Fruit fly (Drosophila melanogaster) whole organism, embryonic: ENCODE results near the gene grim.

Experiments used
- Awh ChIP-seq: fragments of 200-800 bp; sonication (Bioruptor generic); IDR thresholded peaks from 2 replicates; pipeline ENCODE4, ENCODE4 v1.3.6; 2022; ENCODE audit warnings: missing biosample characterization, missing genetic modification characterization
- BEAF-32 ChIP-seq: fragments of 200-800 bp; sonication (Bioruptor generic); optimal IDR thresholded peaks from 3 replicates; lab custom pipeline; 2017; ENCODE audit warnings: missing biosample characterization, missing genetic modification characterization, mild to moderate bottlenecking, moderate library complexity, missing genetic modification reagents
- CG10209 ChIP-seq: fragments of 200-800 bp; sonication (Bioruptor generic); optimal IDR thresholded peaks from 3 replicates; lab custom pipeline; 2017; ENCODE audit warnings: missing biosample characterization, mild to moderate bottlenecking, missing genetic modification characterization, missing genetic modification reagents
- CG10654 ChIP-seq: fragments of 200-800 bp; sonication (Bioruptor generic); optimal IDR thresholded peaks from 2 replicates; lab custom pipeline; 2016; ENCODE audit warnings: missing biosample characterization, missing genetic modification characterization
- CG12071 ChIP-seq: fragments of 200-800 bp; sonication (Bioruptor generic); optimal IDR thresholded peaks from 3 replicates; lab custom pipeline; 2018; ENCODE audit warnings: missing biosample characterization, mild to moderate bottlenecking, missing genetic modification characterization
- CG17385 ChIP-seq: fragments of 200-800 bp; sonication (Bioruptor generic); optimal IDR thresholded peaks from 3 replicates; lab custom pipeline; 2018; ENCODE audit warnings: missing biosample characterization, mild to moderate bottlenecking, missing genetic modification characterization
- CG1792 ChIP-seq: fragments of 200-800 bp; sonication (Bioruptor generic); optimal IDR thresholded peaks from 2 replicates; lab custom pipeline; 2016; ENCODE audit warnings: missing biosample characterization, missing genetic modification characterization
- CG18011 ChIP-seq: fragments of 200-800 bp; sonication (Bioruptor generic); optimal IDR thresholded peaks from 2 replicates; lab custom pipeline; 2017; ENCODE audit warnings: missing biosample characterization, missing genetic modification characterization, mild to moderate bottlenecking, moderate library complexity, missing genotype
- CG18599 ChIP-seq: fragments of 200-800 bp; sonication (Bioruptor generic); optimal IDR thresholded peaks from 3 replicates; lab custom pipeline; 2017; ENCODE audit warnings: missing biosample characterization, missing genetic modification characterization, mild to moderate bottlenecking, moderate library complexity, missing genetic modification reagents
- CG2199 ChIP-seq: fragments of 200-800 bp; sonication (Bioruptor generic); IDR thresholded peaks from 3 replicates; pipeline ENCODE4 v1.3.6; 2022; ENCODE audit warnings: missing biosample characterization, missing genetic modification characterization
- CG31441 ChIP-seq: fragments of 200-800 bp; sonication (Bioruptor generic); IDR thresholded peaks from 2 replicates; pipeline ENCODE4 v1.3.6; 2022; ENCODE audit warnings: missing biosample characterization, missing genetic modification characterization
- CG6813 ChIP-seq: fragments of 200-800 bp; sonication (Bioruptor generic); optimal IDR thresholded peaks from 2 replicates; lab custom pipeline; 2017; ENCODE audit warnings: missing biosample characterization, missing genetic modification characterization, mild to moderate bottlenecking, moderate library complexity, missing genetic modification reagents
- CG7745 ChIP-seq: fragments of 200-800 bp; sonication (Bioruptor generic); optimal IDR thresholded peaks from 2 replicates; lab custom pipeline; 2018; ENCODE audit warnings: missing biosample characterization, mild to moderate bottlenecking, missing genetic modification characterization, moderate library complexity
- CG7839 ChIP-seq: fragments of 200-800 bp; sonication (Bioruptor generic); optimal IDR thresholded peaks from 3 replicates; lab custom pipeline; 2018; ENCODE audit warnings: missing biosample characterization, mild to moderate bottlenecking, missing genetic modification characterization, moderate library complexity
- CG9437 ChIP-seq: fragments of 200-800 bp; sonication (Bioruptor generic); optimal IDR thresholded peaks from 2 replicates; lab custom pipeline; 2018; ENCODE audit warnings: missing biosample characterization, mild to moderate bottlenecking, missing genetic modification characterization
- D ChIP-seq, 2 experiments: fragments of 200-800 bp in 1 of 2; fragments of >200 bp in 1 of 2; sonication (Bioruptor generic) in 1 of 2; optimal IDR thresholded peaks; 2 replicates in 1 of 2; 3 replicates in 1 of 2; lab custom pipeline; 2017; ENCODE audit warnings: mild to moderate bottlenecking in 1 of 2, missing biosample characterization in 1 of 2, missing genetic modification characterization in 1 of 2, missing genetic modification reagents in 1 of 2
- D19A ChIP-seq: fragments of 200-800 bp; optimal IDR thresholded peaks from 3 replicates; lab custom pipeline; 2019; ENCODE audit warnings: missing biosample characterization, mild to moderate bottlenecking, missing genetic modification characterization, moderate library complexity
- Deaf1 ChIP-seq: fragments of 200-800 bp; optimal IDR thresholded peaks from 3 replicates; lab custom pipeline; 2019; ENCODE audit warnings: missing biosample characterization, mild to moderate bottlenecking, missing genetic modification characterization, moderate library complexity
- Ets65A ChIP-seq: fragments of 200-800 bp; sonication (Bioruptor generic); peaks from one replicate; lab custom pipeline; 2016; ENCODE audit warnings: missing biosample characterization, missing genetic modification characterization
- Jarid2 ChIP-seq: fragments of 200-800 bp; sonication (Bioruptor generic); optimal IDR thresholded peaks from 3 replicates; lab custom pipeline; 2017; ENCODE audit warnings: mild to moderate bottlenecking, missing biosample characterization, missing genetic modification reagents, missing genetic modification characterization
- Kr ChIP-seq: fragments of 200-800 bp; sonication (Bioruptor generic); optimal IDR thresholded peaks from 2 replicates; lab custom pipeline; 2017; ENCODE audit warnings: missing biosample characterization, mild to moderate bottlenecking, missing genetic modification characterization
- Med ChIP-seq: fragments of 200-800 bp; sonication (Bioruptor generic); peaks from one replicate; lab custom pipeline; 2016; ENCODE audit warnings: missing biosample characterization, missing genetic modification characterization, mild to moderate bottlenecking, inconsistent platforms, moderate library complexity
- NC2α ChIP-seq: fragments of 200-800 bp; sonication (Bioruptor generic); optimal IDR thresholded peaks from 2 replicates; lab custom pipeline; 2016; ENCODE audit warnings: missing biosample characterization, missing genetic modification characterization
- Nf-YB ChIP-seq: fragments of 200-800 bp; sonication (Bioruptor generic); optimal IDR thresholded peaks from 3 replicates; lab custom pipeline; 2019; ENCODE audit warnings: missing biosample characterization, mild to moderate bottlenecking, missing genetic modification characterization, moderate library complexity
- Nf-YC ChIP-seq: fragments of 200-800 bp; optimal IDR thresholded peaks from 3 replicates; lab custom pipeline; 2019; ENCODE audit warnings: missing biosample characterization, mild to moderate bottlenecking, missing genetic modification characterization, moderate library complexity
- Opbp ChIP-seq: fragments of 200-800 bp; sonication (Bioruptor generic); IDR thresholded peaks from 3 replicates; pipeline ENCODE4 v1.3.6; 2022; ENCODE audit warnings: missing biosample characterization, missing genetic modification characterization; ENCODE audit not compliant: partially characterized antibody
- TFAM ChIP-seq: fragments of 200-800 bp; sonication (Bioruptor generic); optimal IDR thresholded peaks from 2 replicates; lab custom pipeline; 2017; ENCODE audit warnings: missing biosample characterization, missing genetic modification characterization, inconsistent platforms
- Trl ChIP-seq, 3 experiments: fragments of >200 bp in 2 of 3; fragments of 200-800 bp in 1 of 3; sonication (Bioruptor generic) in 1 of 3; optimal IDR thresholded peaks; 2 replicates in 1 of 3; 3 replicates in 2 of 3; lab custom pipeline; 2016 to 2017; ENCODE audit warnings: missing biosample characterization in 1 of 3, missing genetic modification characterization in 1 of 3
- abd-A ChIP-seq: fragments of 200-800 bp; sonication (Bioruptor generic); optimal IDR thresholded peaks from 3 replicates; lab custom pipeline; 2019; ENCODE audit warnings: missing biosample characterization, mild to moderate bottlenecking, missing genetic modification characterization, moderate library complexity
- cas ChIP-seq: fragments of 200-800 bp; sonication (Bioruptor generic); IDR thresholded peaks from 2 replicates; pipeline ENCODE4 v1.3.6; 2022; ENCODE audit warnings: missing biosample characterization, missing genetic modification characterization
- cg ChIP-seq: fragments of 200-800 bp; sonication (Bioruptor generic); optimal IDR thresholded peaks from 3 replicates; lab custom pipeline; 2019; ENCODE audit warnings: missing biosample characterization, mild to moderate bottlenecking, missing genetic modification characterization, moderate library complexity
- chm ChIP-seq: fragments of 200-800 bp; sonication (Bioruptor generic); IDR thresholded peaks from 2 replicates; pipeline ENCODE4 v1.3.6; 2022; ENCODE audit warnings: missing biosample characterization, missing genetic modification characterization
- crc ChIP-seq: fragments of 200-800 bp; sonication (Bioruptor generic); optimal IDR thresholded peaks from 2 replicates; lab custom pipeline; 2016; ENCODE audit warnings: missing biosample characterization, missing genetic modification characterization
- croc ChIP-seq: fragments of 200-800 bp; sonication (Bioruptor generic); conservative IDR thresholded peaks from 3 replicates; pipeline ENCODE4 v1.3.6; 2022; ENCODE audit warnings: missing biosample characterization, missing genetic modification characterization
- dm ChIP-seq: fragments of 200-800 bp; sonication (Bioruptor generic); optimal IDR thresholded peaks from 3 replicates; lab custom pipeline; 2016; ENCODE audit warnings: missing biosample characterization, missing genetic modification characterization
- grau ChIP-seq: fragments of 200-800 bp; optimal IDR thresholded peaks from 3 replicates; lab custom pipeline; 2019; ENCODE audit warnings: missing biosample characterization, mild to moderate bottlenecking, missing genetic modification characterization, moderate library complexity
- gsb-n ChIP-seq: fragments of 200-800 bp; sonication (Bioruptor generic); optimal IDR thresholded peaks from 3 replicates; lab custom pipeline; 2018; ENCODE audit warnings: missing biosample characterization, mild to moderate bottlenecking, missing genetic modification characterization
- inv ChIP-seq: fragments of 200-800 bp; sonication (Bioruptor generic); IDR thresholded peaks from 2 replicates; pipeline ENCODE4 v1.3.6; 2022; ENCODE audit warnings: missing biosample characterization, missing genetic modification characterization; ENCODE audit not compliant: partially characterized antibody
- nerfin-1 ChIP-seq: fragments of 200-800 bp; sonication (Bioruptor generic); optimal IDR thresholded peaks from 3 replicates; lab custom pipeline; 2019; ENCODE audit warnings: missing biosample characterization, mild to moderate bottlenecking, missing genetic modification characterization, moderate library complexity
- pan ChIP-seq, 4 experiments: fragments of >200 bp in 3 of 4; fragments of 200-800 bp in 1 of 4; sonication (Bioruptor generic) in 1 of 4; optimal IDR thresholded peaks in 3 of 4; IDR thresholded peaks in 1 of 4; 2 replicates each; pipeline versions ENCODE4 v1.3.6 to Lab custom; 2017 to 2022; ENCODE audit warnings: missing biosample characterization in 2 of 4, missing genetic modification characterization in 2 of 4, mixed read lengths in 1 of 4
- pros ChIP-seq: fragments of 200-800 bp; sonication (Bioruptor generic); optimal IDR thresholded peaks from 3 replicates; lab custom pipeline; 2019; ENCODE audit warnings: missing biosample characterization, mild to moderate bottlenecking, missing genetic modification characterization, moderate library complexity
- scrt ChIP-seq: fragments of 200-800 bp; sonication (Bioruptor generic); optimal IDR thresholded peaks from 2 replicates; lab custom pipeline; 2018; ENCODE audit warnings: missing biosample characterization, mild to moderate bottlenecking, missing genetic modification characterization, moderate library complexity
- seq ChIP-seq: fragments of 200-800 bp; sonication (Bioruptor generic); IDR thresholded peaks from 2 replicates; pipeline ENCODE4 v1.3.6; 2022; ENCODE audit warnings: missing biosample characterization, missing genetic modification characterization
- shn ChIP-seq: fragments of 200-800 bp; sonication (Bioruptor generic); optimal IDR thresholded peaks from 3 replicates; lab custom pipeline; 2016; ENCODE audit warnings: missing biosample characterization, missing genetic modification characterization
- z ChIP-seq: fragments of 200-800 bp; sonication (Bioruptor generic); IDR thresholded peaks from 3 replicates; pipeline ENCODE4 v1.3.6; 2022; ENCODE audit warnings: missing biosample characterization, missing genetic modification characterization

The grim gene

dm6 chr3L:18304367-18305003 lies at the start of gene grim:
Gene grim (minus strand): TSS chr3L:18304417.
- TF ChIP-seq CG12071 (GFP tag; lab: Kevin White, UChicago), result peak; percentile 51
- TF ChIP-seq nerfin-1, result peak; percentile 40
- TF ChIP-seq CG9437, result peak; percentile 95
- no peak for TF ChIP-seq D19A (tag; lab: Kevin White, UChicago)
- peak; percentile 62 for TF ChIP-seq Deaf1 (tag; lab: Kevin White, UChicago)
- peak; percentile 38 to 52 for TF ChIP-seq Trl (optimal IDR thresholded peaks at IDR 0.05; lab: Kevin White, UChicago)
- TF ChIP-seq Trl (GFP tag; optimal IDR thresholded peaks at IDR 0.05; lab: Kevin White, UChicago), result no peak
- no peak for TF ChIP-seq CG7745 (tag; lab: Kevin White, UChicago)
- peak; percentile 96 for TF ChIP-seq Nf-YC (tag; lab: Kevin White, UChicago)
- TF ChIP-seq seq (GFP tag; lab: Robert Waterston, UW), result peak; percentile 93
- peak; percentile 63 for TF ChIP-seq pros (GFP tag; lab: Kevin White, UChicago)
- TF ChIP-seq scrt (GFP tag; lab: Kevin White, UChicago), result peak; percentile 15
- peak; percentile 25 for TF ChIP-seq abd-A (tag; lab: Kevin White, UChicago)
- no peak for TF ChIP-seq NC2α (GFP tag; lab: Kevin White, UChicago)
- peak; percentile 95 for TF ChIP-seq Nf-YB (GFP tag; lab: Kevin White, UChicago)
- 0 out of 3 replicates have a peak, but pooled peaks have one; percentile 6 for TF ChIP-seq z (GFP tag; lab: Robert Waterston, UW)
- no peak for TF ChIP-seq D (optimal IDR thresholded peaks at IDR 0.05; lab: Kevin White, UChicago)
- TF ChIP-seq D (GFP tag; optimal IDR thresholded peaks at IDR 0.05; lab: Kevin White, UChicago), result peak; percentile 2
- no peak for TF ChIP-seq inv
- peak; percentile 73 for TF ChIP-seq Jarid2 (GFP tag; lab: Kevin White, UChicago)
- TF ChIP-seq cg (GFP tag; lab: Kevin White, UChicago), result peak; percentile 46
- TF ChIP-seq, all 482 proteins: peak for 15

dm6 chr3L:18350504-18350903 lies 46.3 kb upstream of the grim start:
- TF ChIP-seq CG31441 (GFP tag; lab: Robert Waterston, UW) (no peak), CG7839 (no peak), CG18011 (GFP tag; lab: Kevin White, UChicago) (no peak), Kr (peak; percentile 60), gsb-n (tag; lab: Kevin White, UChicago) (peak; percentile 14), CG1792 (GFP tag; lab: Kevin White, UChicago) (no peak), shn (GFP tag; lab: Kevin White, UChicago) (no peak), pros (GFP tag; lab: Kevin White, UChicago) (peak; percentile 92), dm (no peak), BEAF-32 (GFP tag; lab: Kevin White, UChicago) (no peak), Awh (GFP tag; lab: Robert Waterston, UW) (0 out of 2 replicates have a peak, but pooled peaks have one; percentile 20), CG18599 (GFP tag; lab: Kevin White, UChicago) (no peak), Med (no peak), CG10209 (no peak), cas (GFP tag; lab: Robert Waterston, UW) (no peak)

- TF ChIP-seq pan (optimal IDR thresholded peaks at IDR 0.05; lab: Kevin White, UChicago) (no peak), pan (GFP tag; optimal IDR thresholded peaks at IDR 0.05 in 1 of 2, IDR thresholded peaks at IDR 0.05 in 1 of 2) (no peak), Ets65A (GFP tag; lab: Kevin White, UChicago) (peak; percentile 39), grau (tag; lab: Kevin White, UChicago) (peak; percentile 61), crc (GFP tag; lab: Kevin White, UChicago) (no peak), TFAM (no peak), chm (GFP tag; lab: Robert Waterston, UW) (peak; percentile 13; the same call in 1 of the 2 replicates), CG2199 (GFP tag; lab: Robert Waterston, UW) (0 out of 3 replicates have a peak, but pooled peaks have one; percentile 13), croc (GFP tag; lab: Robert Waterston, UW) (no peak), CG10654 (GFP tag; lab: Kevin White, UChicago) (peak; percentile 27), CG6813 (GFP tag; lab: Kevin White, UChicago) (peak; percentile 36), Opbp (GFP tag; lab: Robert Waterston, UW) (no peak), CG17385 (no peak)
Observed at dm6 chr3L:18349090-18349709, 45.0 kb upstream of the grim start.
